Fruit fly (Drosophila melanogaster): ENCODE data around the gene CG14102.
"Not testable (repeated sequence)": the region's sequence is repeated elsewhere in the genome, so short reads cannot be mapped to it uniquely, and the experiment has no call there.

The CG14102 gene

DNA sequence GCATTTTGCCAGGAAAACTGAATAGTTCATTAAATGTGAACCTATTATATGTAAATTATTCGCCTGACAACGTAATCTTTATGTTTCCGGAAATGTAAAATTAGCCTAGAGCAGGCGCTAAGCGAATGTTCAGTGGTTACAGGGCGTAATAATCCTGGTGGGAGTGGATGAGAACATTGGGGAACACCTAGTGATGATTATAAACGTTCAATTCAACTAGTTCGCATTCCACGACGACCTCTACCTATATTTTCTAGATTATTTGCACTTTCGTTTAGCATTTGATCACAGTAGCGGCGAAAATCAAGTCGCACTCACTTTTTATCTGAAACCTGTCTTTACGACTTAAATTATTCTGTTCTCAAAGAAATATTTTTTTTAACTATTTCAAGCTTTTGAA is 6.4 kb upstream of the CG14102 start:
- TF ChIP-seq noc (tag; optimal IDR thresholded peaks at IDR 0.05) = no peak

DNA sequence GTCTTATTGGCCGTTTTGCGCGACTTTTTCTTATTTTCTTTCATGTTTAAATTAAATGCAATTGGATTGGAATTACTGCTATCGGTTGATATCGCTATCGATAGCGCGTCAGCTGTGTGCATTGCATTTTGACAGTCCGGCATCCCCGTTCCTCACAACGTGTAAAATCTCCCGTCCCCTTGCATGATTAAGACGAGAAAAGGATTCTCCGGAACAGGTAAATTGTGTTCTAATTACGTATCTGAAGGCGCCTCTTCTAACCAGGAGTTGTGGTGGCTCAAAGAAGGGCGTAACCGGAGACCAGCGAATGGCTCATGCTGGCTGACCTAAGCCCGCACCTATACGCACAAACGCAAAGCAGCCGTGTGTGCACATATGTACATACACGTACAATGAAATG is 6.0 kb upstream of the CG14102 start, which contains the start of the genes CG14104 and Kap-alpha1:
Gene CG14104, minus strand, starts transcription at position 97 of the 400 bp plus-strand sequence.
Gene Kap-alpha1, plus strand, starts transcription at position 130 of the 400 bp plus-strand sequence.
- TF ChIP-seq noc (tag; optimal IDR thresholded peaks at IDR 0.05) = no peak

DNA sequence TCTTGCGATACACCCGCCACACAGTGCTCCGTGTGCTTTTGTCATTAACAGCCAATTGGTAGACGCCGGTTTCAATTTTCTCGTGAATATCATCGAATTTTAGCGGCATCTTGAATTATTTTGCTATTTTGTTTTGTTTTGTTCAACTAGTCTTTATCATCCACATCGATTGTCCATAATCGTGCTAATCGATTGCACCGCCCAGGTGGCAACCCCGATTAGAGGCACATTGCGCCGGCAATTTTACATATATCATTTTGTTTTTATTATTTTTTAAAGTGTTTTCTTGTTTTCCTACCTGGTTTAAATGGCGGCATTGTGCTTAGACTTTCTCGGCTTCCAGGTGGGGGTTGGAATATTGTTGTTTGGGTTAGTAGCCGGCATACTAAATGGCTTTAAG is 4.8 kb upstream of the CG14102 start, which contains the start of gene CG34116:
Gene CG34116, minus strand, starts transcription at position 142 of the 400 bp plus-strand sequence.
- TF ChIP-seq noc (tag; optimal IDR thresholded peaks at IDR 0.05) = no peak

DNA sequence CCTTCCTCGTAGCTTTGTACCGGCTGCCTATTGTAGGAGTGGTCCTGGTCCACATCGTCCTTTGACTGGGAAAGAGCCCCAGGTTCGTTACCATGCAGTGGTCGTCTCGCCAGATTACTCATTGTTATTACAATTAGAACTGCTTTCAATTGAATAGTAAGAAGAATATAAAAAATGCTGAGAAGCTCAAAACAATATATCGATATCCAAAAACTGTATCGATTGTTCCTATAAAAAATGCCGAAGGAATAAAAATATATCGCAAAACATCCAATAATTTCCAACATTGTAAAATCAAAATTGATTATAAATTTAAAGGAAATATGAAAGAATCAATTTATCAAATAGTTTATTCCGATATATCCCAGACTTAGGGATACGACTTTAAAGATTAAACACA is 3.8 kb upstream of the CG14102 start, which contains the start of the genes TORIP and Ccdc58:
Gene TORIP, minus strand, starts transcription at position 173 of the 400 bp plus-strand sequence.
Gene Ccdc58, plus strand, starts transcription at position 274 of the 400 bp plus-strand sequence.
- no peak for TF ChIP-seq noc (tag; optimal IDR thresholded peaks at IDR 0.05)

DNA sequence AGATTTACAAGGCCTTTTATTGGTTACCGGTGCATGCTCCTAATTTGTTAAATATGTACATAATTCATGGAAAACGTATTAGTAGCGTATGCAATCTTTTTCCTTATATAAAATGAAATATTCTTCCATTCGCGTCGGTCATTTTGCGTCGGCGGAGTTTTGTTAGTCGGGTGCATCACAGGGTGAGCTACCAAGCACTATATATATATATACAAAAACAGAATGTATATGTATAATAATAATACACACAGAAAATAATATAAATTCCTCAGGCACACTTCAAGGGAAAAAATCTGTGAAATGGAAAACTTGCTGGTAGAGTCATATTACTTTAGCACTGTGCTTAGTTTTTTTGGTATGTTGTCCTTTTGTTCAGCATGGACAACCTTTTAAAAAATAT is 2.1 kb downstream of the CG14102 start, which contains the start of gene Ir76a:
Gene Ir76a, plus strand, starts transcription at position 301 of the 400 bp plus-strand sequence.
- no peak for TF ChIP-seq noc (tag; optimal IDR thresholded peaks at IDR 0.05)

DNA sequence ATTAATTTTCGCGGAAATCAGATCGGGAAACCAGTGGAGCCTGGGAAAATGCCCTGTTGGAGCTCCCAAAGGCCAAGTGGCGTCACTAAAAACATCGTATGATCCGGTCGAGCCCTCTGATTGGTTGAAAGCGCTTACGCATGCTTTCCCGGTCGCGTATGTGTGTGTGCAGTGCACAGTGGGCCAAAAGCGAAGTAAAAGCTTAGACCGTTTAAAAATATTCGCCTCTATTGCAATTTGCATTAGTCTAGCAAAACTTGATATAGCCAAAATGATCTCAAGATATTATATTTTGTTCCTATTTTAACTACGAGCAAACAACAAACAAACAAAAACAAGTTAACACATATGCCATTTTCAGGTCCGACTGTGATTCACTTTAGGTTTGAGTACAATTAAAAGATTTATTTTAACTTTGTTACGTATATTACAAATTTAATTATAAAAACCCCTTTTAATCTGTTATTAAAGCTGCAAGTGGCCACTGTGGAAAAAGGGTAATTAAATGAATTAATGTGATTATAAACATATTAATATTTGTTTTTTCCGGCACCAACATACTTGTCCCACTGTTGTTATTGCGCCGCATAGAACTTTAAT is 6.8 kb downstream of the CG14102 start:
- peak; percentile 94 for TF ChIP-seq noc (tag; optimal IDR thresholded peaks at IDR 0.05)

DNA sequence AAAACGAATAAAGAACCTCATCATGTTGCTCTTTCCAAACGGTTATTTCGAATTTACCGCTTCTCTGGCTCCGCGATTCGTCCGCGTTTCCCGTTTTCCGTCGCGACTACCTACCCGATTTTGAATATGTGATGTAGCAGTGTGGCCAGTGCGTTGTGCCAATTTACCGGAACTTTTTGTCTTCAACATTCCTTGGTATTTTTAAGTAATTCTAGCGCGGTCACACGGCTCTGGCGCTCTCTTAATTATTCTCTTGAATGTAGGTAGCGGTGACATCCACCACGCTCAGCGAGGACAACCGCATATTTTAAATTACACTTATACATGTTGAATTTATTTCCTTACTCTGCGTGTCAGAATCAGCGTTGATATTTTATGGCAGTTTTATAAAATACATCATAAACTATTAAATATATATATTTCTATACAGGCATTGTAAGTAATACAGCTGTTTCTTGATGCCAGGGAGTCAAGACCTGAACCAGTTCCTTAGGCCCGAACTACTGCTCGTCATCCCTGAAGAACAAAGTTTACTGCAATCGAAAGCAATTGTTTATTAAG is 7.6 kb downstream of the CG14102 start, which contains the start of the genes CG42637, Gyc76C and SREBP:
Gene CG42637, minus strand, starts transcription at position 132 of the 561 bp plus-strand sequence.
Gene Gyc76C, minus strand, starts transcription at position 132 of the 561 bp plus-strand sequence.
Gene SREBP, plus strand, starts transcription at position 498 of the 561 bp plus-strand sequence.
- TF ChIP-seq noc (tag; optimal IDR thresholded peaks at IDR 0.05) = no peak

DNA sequence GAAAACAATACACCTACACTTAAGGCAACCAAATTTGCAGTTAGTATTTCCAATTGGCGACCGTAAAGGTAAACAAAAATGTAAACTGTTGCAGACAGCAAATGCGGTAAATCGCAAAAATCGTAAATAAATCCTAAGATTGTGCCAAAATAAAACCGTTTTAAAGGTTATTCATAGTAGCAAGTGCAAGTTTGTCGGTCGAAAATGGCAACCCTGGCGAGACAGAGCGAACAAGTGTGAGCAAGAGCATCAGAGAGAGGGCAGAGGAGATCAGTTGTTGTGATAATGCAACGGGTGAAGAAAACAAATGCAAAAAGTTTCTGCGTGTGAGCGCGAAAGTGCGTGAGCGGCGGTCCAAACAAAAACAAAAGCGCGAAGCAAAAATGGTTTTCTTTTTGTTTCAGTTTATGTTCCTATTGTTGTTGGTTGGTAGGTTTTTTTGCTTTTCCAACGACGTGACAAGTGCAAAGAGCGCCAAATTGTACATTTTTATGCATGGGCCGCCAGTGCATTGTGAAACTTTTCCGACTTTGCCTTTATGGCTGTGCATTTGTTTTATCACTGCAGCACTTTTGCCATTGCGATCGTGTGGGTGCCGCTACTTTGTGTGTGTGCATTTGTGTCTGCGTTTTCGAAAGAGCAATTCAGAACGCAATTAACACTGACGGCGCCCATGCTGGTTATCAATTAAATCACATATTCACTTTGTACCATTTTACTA is 8.2 kb downstream of the CG14102 start:
- TF ChIP-seq noc (tag; optimal IDR thresholded peaks at IDR 0.05) = no peak

DNA sequence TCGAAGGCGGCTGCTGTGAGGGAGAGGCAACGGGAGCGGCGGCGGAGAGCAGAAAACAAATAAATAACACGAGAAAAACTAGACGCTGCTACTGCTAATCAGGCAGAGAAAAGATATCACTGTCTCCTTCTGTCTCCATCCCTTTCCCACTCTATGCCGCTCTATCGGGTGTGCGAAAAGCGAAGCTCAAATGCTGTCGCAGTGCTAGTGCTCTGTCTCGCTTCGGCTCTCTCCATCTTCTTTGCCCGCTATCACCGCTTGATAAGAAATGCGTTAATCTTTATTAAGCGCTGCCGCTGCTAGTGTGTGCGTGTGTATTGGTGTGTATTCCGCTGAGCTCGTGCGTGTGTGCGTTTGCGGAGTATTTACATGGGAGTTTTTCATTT is 9.4 kb downstream of the CG14102 start:
- TF ChIP-seq noc (tag; optimal IDR thresholded peaks at IDR 0.05) = peak; percentile 45

DNA sequence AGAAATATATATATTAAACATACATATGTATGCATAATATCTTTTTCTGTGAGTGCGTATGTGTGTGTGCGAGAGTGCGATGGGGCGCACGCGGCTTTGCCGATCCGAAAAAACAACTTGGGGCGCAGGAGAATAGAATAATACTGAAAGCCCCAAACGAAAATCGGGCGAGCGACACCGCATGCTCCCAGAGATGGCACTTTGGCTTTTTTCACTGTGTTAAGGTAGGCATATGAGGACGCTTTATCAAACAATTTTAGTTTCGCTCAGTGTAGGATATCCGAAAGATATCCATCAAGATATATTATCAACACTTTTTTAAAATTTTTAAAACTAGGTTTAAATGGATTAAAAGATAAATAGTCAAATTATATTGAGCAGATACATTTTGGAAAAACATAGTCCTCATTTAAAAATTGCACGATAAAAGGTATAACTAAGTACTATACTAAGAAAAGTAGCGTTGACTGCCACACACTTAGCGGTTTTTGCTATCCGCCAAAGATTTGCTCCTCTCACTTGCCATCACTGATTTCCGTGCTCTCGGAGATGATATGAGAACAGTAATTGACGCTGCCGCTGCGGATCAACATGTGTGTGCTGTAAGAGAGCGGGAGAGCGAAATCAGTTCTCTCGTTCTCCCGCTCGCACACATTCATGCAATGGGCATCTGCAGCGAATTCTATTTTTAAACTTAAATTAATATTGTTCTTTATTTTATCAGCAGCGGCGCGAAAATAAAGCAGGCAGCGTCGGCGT is 10.0 kb downstream of the CG14102 start:
- peak; percentile 75 for TF ChIP-seq noc (tag; optimal IDR thresholded peaks at IDR 0.05)

DNA sequence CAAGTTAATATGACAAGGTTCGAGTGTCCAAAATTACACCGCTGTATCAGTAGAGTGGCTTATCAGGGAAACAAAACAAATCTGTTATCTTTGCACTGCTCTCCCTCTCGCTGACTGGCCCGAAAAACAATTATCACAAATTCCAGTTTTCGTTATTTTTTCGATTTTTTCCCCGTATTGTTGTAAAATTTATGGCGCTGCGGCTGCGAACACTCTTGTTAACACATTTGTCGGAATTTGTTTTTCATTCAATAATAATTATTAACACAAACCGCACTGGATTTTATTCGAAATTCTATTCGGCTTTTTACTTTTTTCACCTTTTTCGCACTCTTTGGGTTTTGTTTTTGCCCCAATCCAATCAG is 10.5 kb downstream of the CG14102 start:
- no peak for TF ChIP-seq noc (tag; optimal IDR thresholded peaks at IDR 0.05)

DNA sequence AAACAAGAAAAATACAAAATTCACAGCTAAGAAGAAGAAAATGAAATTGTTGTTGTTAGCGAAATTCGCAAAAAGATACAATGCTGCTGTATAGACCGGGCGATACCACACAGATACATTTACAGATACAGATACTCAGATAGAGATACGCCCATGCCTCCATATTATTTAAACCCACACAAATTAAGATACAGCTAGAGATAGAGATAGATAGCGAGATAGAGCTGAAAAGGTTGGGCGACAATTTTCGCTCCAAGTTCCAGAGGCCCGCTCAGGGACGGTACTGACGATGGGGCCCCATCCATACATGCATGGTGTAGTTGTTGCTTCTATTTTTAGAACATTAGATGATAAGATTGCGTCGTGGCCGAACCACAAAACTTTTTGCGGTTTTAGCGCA is 13.5 kb downstream of the CG14102 start:
- TF ChIP-seq noc (tag; optimal IDR thresholded peaks at IDR 0.05) = peak; percentile 53

DNA sequence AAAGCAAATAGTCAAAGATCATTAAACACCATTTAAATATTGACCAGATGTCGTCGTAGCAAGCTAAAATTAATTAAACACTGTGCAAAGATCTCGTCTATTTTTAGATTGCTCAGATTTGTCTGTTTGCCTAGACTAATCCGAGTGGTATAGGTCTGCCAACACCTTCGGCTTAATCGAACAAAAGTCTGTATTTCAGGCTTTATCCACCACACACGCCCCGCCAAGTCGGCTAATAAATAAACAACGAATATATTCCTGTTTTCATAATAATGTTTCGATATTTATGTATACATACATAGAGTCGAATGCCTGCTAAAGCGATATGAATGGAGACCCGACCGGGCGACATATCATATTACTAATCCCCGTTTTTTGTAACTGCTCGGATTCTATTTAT is 22.6 kb downstream of the CG14102 start:
- no peak for TF ChIP-seq noc (tag; optimal IDR thresholded peaks at IDR 0.05)

DNA sequence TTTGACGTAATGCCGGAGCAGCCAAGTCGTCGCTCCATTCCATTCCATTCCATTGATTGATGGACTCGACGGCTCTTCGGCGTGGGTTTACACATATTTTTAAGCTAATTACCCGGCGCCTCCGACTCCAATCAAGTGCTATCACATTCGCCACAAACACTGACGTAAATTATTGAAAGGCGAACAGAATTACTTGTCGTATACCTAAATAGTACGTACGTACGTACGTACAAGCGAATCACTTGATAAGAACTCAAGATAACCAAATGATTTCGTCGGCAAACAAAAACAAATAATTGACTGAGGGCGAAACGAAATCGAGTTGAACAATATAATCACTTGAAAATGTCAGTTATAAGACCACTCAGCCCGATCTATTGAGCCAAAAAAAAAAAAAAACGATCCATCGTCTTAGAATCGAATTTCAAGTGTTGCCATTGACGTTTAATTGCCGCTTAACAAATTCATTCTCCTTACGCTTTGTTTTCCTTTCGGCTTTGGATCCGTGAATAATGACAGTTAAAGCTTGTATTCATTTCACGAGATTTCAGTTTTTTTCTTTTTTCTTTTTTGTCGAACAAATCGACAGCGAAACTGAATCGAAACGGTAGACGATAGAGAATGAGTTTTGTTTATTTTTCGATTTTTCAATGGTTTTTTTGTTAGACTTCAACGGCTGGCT is 23.7 kb downstream of the CG14102 start:
- TF ChIP-seq noc (tag; optimal IDR thresholded peaks at IDR 0.05) = peak; percentile 87

DNA sequence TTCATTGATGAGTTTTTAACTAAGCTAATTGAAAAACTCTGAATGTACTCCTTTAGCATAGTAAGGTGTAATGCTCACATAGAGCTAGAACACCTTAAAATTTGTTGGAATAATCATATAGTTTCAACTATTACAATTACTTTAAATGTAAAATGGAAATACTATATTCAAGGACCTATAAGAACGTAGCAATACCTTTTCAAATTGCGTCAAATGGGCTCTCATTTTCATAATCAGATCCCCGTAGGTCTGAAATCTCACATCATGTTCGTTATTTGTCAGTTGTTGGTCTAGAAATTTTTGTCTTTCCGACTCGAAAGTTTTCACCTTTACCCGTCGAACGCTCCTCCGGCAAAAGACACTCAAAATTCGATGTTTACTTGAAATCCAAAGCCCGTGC is 41.0 kb downstream of the CG14102 start, which contains the start of gene Vtld:
Gene Vtld, plus strand, starts transcription at position 301 of the 400 bp plus-strand sequence.
- not testable (repeated sequence) for TF ChIP-seq noc (tag; optimal IDR thresholded peaks at IDR 0.05)
